Fruit fly (Drosophila melanogaster) whole organism: ENCODE data around the gene Fhos.

Experiments used
- CG8478 ChIP-seq: fragments of >200 bp; optimal IDR thresholded peaks from 2 replicates; lab custom pipeline; 2018; ENCODE audit warnings: inconsistent platforms
- EcR ChIP-seq, 2 experiments: fragments of >200 bp; optimal IDR thresholded peaks; 2 replicates each; lab custom pipeline; 2017; ENCODE audit warnings: missing biosample characterization in 2 of 2, missing genetic modification characterization in 2 of 2, missing genetic modification reagents in 2 of 2

- TF ChIP-seq CG8478 (no peak), EcR (GFP tag; optimal IDR thresholded peaks at IDR 0.05; lab: Kevin White, UChicago) (no peak)
Measured at dm6 chr3L:8787240-8787639, 33.8 kb downstream of the Fhos start.
